Worm (Caenorhabditis elegans): ENCODE data around the gene myrf-1.
A peak's percentile ranks its signal among the peaks of the same experiment; 100 is the strongest.

Gene myrf-1

DNA sequence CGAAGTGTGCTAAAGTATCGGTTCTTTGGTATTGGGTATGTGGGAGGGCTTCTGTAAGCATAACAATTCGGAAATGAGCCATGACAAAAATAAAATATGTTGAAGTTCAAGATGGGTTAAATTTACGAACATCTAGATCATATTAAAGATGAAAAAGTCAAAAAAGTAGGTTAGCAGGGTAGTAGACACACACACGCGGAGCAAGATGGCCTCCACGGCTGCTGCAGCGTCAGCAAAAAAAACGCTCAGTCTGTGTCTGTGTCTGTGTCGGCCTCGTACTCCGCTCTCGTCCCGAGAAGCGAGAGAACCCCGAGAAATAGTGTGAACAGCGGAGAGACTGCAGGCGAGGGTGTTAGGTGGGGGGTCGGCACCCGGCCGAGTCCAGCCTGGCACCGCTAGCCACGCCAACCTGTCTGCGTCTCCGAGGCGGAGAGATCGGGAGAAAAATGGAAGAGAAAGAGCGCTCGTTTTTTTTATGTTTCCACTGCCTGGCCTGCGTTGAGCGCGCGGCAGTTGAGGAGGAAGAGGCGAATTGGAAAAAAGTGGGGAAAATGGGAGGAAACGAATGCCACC is at the start of gene myrf-1:
TSS of gene myrf-1 (minus strand) at position 51 of the 573 bp plus-strand sequence.
- TF ChIP-seq hnd-1 (tag; optimal IDR thresholded peaks at IDR 0.05), result no peak
- TF ChIP-seq sea-1 (GFP tag; conservative IDR thresholded peaks at IDR 0.05), result no peak
- TF ChIP-seq flt-1 (GFP tag; IDR thresholded peaks at IDR 0.05), result peak; percentile 55; the same call in 1 of the 2 replicates
- no peak for TF ChIP-seq ceh-13 (GFP tag; optimal IDR thresholded peaks at IDR 0.05)
- TF ChIP-seq tbx-37 (GFP tag; conservative IDR thresholded peaks at IDR 0.05), result no peak
- no peak for TF ChIP-seq pes-1 (GFP tag; IDR thresholded peaks at IDR 0.05)
- no peak for TF ChIP-seq tra-4 (tag; optimal IDR thresholded peaks at IDR 0.05)
- TF ChIP-seq hmg-4 (GFP tag; optimal IDR thresholded peaks at IDR 0.05), result peak; percentile 86
- TF ChIP-seq F13C5.2 (tag; optimal IDR thresholded peaks at IDR 0.05), result peak; percentile 69
- 0 out of 2 replicates have a peak, but pooled peaks have one; percentile 45 for TF ChIP-seq scrt-1 (GFP tag; IDR thresholded peaks at IDR 0.05)
- peak; percentile 18 for TF ChIP-seq ceh-36 (tag; optimal IDR thresholded peaks at IDR 0.05)
- TF ChIP-seq tbx-11 (GFP tag; IDR thresholded peaks at IDR 0.05), result no peak
- TF ChIP-seq ets-7 (tag; optimal IDR thresholded peaks at IDR 0.05), result no peak
- no peak for TF ChIP-seq B0310.2 (tag; optimal IDR thresholded peaks at IDR 0.05)
- TF ChIP-seq hmbx-1 (tag; optimal IDR thresholded peaks at IDR 0.05), result no peak

DNA sequence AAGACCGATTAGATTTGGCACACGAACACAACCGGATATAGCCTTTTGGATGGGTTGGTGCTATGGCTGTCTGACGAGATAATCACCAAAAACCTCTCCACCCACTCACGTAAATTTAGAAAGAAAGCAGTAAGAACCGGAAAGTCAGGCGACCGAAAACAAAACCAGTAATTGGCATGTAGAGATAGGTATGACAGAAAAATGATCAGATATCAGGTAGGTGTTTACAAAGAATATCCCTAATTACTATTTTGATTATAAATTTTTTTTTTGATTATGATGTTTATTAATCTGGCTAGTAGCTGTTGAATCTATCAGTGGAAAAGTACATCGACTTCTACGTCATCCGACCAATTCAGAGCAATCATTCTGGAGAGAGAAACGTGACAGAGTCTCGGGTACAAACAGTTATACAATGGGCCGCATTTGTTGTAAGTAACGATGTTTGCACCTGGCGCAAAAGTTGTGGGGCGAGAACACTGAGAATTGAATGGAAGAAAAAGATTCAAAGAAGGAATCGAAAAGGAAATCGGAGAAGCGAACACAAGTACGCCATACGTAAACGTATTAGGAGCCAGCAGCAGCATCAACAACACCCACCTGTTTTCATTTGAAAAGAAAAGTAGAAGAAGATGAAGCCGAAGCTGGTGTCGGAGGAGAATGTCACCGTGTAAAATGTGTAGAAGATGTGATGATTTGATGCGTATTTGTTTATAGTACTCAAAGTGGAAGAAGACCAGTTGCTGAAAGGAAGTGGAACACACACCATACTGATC is 48.7 kb upstream of the myrf-1 start:
- TF ChIP-seq hnd-1 (tag; optimal IDR thresholded peaks at IDR 0.05) (no peak), ceh-36 (tag; optimal IDR thresholded peaks at IDR 0.05) (no peak), ama-1 (optimal IDR thresholded peaks at IDR 0.05) (no peak), flt-1 (GFP tag; IDR thresholded peaks at IDR 0.05) (no peak), aly-1 (tag; optimal IDR thresholded peaks at IDR 0.05) (no peak), hmbx-1 (tag; optimal IDR thresholded peaks at IDR 0.05) (no peak), tbx-37 (GFP tag; conservative IDR thresholded peaks at IDR 0.05) (no peak), hmg-4 (GFP tag; optimal IDR thresholded peaks at IDR 0.05) (no peak), tbx-11 (GFP tag; IDR thresholded peaks at IDR 0.05) (no peak), sea-1 (GFP tag; conservative IDR thresholded peaks at IDR 0.05) (no peak), pes-1 (GFP tag; IDR thresholded peaks at IDR 0.05) (no peak), ets-7 (tag; optimal IDR thresholded peaks at IDR 0.05) (no peak), F13C5.2 (tag; optimal IDR thresholded peaks at IDR 0.05) (no peak), tra-4 (tag; optimal IDR thresholded peaks at IDR 0.05) (no peak), B0310.2 (tag; optimal IDR thresholded peaks at IDR 0.05) (no peak)

DNA sequence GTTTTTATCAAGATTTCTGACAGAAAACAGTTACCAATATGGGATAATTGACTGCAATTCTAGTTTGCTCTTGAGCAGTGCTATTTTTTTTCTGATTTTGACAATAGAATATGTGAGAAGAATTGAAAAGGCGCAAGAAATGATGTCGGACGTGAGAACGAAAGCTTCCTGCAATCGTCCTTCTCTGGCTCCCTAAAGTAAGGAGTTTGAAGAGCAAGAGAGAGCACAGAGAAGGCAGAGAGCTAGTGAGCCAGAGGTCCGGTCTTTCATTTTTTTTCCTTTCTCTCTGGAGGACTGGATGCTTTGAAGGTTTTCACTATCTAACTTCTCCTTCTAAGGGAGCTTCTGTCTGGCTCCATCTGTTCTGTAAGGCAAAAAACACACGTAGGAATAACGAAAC is 47.8 kb upstream of the myrf-1 start:
- TF ChIP-seq hmbx-1 (tag; optimal IDR thresholded peaks at IDR 0.05) (no peak), ets-7 (tag; optimal IDR thresholded peaks at IDR 0.05) (no peak), ceh-13 (GFP tag; optimal IDR thresholded peaks at IDR 0.05) (no peak), F13C5.2 (tag; optimal IDR thresholded peaks at IDR 0.05) (no peak), tra-4 (tag; optimal IDR thresholded peaks at IDR 0.05) (no peak), B0310.2 (tag; optimal IDR thresholded peaks at IDR 0.05) (no peak), flt-1 (GFP tag; IDR thresholded peaks at IDR 0.05) (no peak)

DNA sequence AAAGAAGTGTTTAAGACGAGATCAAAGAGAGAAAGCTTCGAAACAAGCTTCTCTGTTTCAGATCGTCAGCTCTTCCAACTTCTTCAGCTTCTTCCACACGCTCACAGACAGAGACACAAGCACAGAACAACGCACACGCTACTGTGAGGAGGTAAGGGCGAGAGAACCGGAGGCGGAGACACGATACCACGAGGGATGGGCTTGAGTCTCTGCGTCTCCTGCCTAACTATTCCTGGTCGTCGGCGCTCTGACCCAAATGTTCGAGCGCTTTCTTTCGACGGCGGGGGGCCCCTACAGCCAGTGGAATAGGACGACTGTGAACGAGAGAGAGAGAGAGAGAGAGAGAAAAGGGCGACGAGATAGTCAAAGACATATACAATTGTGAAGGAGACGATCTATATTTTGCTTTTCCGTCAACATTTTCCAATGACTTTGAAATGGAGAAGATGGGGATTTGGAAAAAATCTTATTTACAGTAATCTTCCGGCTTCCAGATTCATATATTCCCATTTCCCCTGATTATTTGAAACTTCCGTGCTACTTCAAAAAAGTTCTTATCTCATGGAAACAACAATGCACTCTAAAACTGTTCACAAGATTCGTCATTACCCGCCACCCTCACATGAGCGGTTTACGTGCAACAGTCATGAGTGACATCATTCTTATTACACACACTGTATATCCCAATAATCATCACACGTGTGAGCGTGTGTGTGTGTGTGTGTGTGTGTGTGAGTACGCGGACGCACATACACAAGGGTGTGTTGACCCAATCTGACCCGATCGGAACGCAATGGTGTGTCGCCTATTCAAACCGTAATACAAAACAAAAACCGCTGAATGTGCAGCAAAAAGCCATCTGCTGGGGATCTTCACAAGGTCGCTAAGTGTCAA is 46.7 kb upstream of the myrf-1 start:
- TF ChIP-seq hnd-1 (tag; optimal IDR thresholded peaks at IDR 0.05) (no peak), flt-1 (GFP tag; IDR thresholded peaks at IDR 0.05) (peak; percentile 54), hmbx-1 (tag; optimal IDR thresholded peaks at IDR 0.05) (no peak), ets-7 (tag; optimal IDR thresholded peaks at IDR 0.05) (no peak), scrt-1 (GFP tag; IDR thresholded peaks at IDR 0.05) (peak; percentile 59; the same call in 1 of the 2 replicates), sea-1 (GFP tag; conservative IDR thresholded peaks at IDR 0.05) (no peak), ama-1 (optimal IDR thresholded peaks at IDR 0.05) (peak; percentile 28), F13C5.2 (tag; optimal IDR thresholded peaks at IDR 0.05) (peak; percentile 56), hmg-4 (GFP tag; optimal IDR thresholded peaks at IDR 0.05) (peak; percentile 61)

DNA sequence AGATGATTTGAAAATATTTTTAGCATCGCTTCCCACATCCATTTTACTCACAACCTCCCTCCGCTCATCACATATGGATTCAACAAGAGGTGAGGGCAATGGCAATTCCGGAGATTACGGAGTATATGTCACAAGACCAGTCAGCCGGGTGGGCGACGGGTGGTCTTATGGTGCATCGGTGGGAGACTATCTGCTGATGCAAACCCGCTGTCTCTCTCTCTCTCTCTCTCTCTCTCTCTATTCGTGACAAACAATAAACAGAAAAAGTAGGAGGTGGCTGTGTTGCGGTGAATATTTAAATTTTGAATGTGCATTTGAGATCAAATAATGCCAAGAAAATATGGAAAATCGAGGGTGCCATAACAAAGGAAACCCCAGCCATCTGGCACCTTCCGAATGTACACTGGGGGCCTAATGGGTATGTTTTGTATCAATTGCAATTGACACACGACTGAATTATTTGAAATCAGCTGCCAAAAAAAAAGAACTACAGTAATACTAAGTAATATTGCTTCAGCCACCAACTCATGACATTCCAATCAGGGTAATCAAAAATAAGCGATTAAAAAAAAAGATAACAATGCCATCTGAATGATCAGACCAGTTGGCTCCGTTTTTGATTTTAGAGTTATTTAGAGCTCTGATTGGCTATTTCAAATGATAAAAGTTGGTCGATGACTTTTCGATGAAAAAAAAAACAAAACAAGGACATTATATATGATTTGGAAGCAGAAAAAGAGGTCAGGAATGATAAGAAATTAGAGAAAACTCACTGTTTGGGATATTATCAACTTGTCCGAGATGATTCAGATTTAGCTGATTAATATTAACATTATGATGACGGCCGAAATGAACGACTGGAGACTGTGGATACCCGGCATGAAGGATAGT is 45.7 kb upstream of the myrf-1 start:
- no peak for TF ChIP-seq pes-1 (GFP tag; IDR thresholded peaks at IDR 0.05)
- no peak for TF ChIP-seq hnd-1 (tag; optimal IDR thresholded peaks at IDR 0.05)
- peak; percentile 0 for TF ChIP-seq ama-1 (optimal IDR thresholded peaks at IDR 0.05)
- TF ChIP-seq hmg-4 (GFP tag; optimal IDR thresholded peaks at IDR 0.05), result peak; percentile 40
- TF ChIP-seq tra-4 (tag; optimal IDR thresholded peaks at IDR 0.05), result no peak
- TF ChIP-seq tbx-37 (GFP tag; conservative IDR thresholded peaks at IDR 0.05), result no peak
- no peak for TF ChIP-seq ceh-36 (tag; optimal IDR thresholded peaks at IDR 0.05)
- no peak for TF ChIP-seq aly-1 (tag; optimal IDR thresholded peaks at IDR 0.05)

DNA sequence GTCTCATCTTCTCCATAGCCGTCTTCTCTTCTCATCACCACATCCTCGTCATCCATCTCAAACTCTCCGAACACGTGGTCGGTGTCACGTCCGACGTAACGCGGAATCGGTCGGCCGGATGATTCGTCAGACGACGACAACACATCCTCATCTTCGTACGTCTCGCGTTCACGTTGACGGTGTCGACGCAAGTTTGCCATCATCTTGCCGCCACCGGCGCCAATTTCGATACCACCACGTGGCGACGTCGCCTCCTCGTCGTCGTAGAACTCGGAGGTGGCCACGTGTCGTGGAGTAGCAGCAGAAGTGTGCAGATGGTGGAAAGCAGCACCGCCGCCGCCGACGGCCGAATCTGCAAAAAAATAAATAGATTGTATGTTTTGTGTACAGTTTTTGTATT is 45.0 kb upstream of the myrf-1 start:
- TF ChIP-seq sea-1 (GFP tag; conservative IDR thresholded peaks at IDR 0.05), result 0 out of 2 replicates have a peak, but pooled peaks have one; percentile 19
- TF ChIP-seq scrt-1 (GFP tag; IDR thresholded peaks at IDR 0.05), result no peak
- TF ChIP-seq aly-1 (tag; optimal IDR thresholded peaks at IDR 0.05), result peak; percentile 43
- no peak for TF ChIP-seq ama-1 (optimal IDR thresholded peaks at IDR 0.05)
- TF ChIP-seq pes-1 (GFP tag; IDR thresholded peaks at IDR 0.05), result no peak

Data from whole organism, early embryonic.